Worm (Caenorhabditis elegans) whole organism, L4 larva: ENCODE measurements around the gene C05E7.3.

ENCODE experiments used
- R02D3.7 ChIP-seq: fragments of 150-350 bp; sonication (generic microtip); optimal IDR thresholded peaks from 3 replicates; lab custom pipeline; 2014; ENCODE audit warnings: missing biosample characterization, missing genetic modification characterization
- T20F7.1 ChIP-seq: fragments of 200-800 bp; sonication (Bioruptor generic); optimal IDR thresholded peaks from 2 replicates; lab custom pipeline; 2018; ENCODE audit warnings: mild to moderate bottlenecking, missing genetic modification characterization, missing compliant biosample characterization
- T26A8.4 ChIP-seq: fragments of 200-800 bp; sonication (Bioruptor generic); IDR thresholded peaks from 2 replicates; pipeline ENCODE4 v1.3.6; 2022; ENCODE audit warnings: missing genetic modification characterization, missing compliant biosample characterization
- Y48G9A.11 ChIP-seq: fragments of 200-800 bp; sonication (Bioruptor generic); IDR thresholded peaks from 2 replicates; pipeline ENCODE4 v1.3.6; 2022; ENCODE audit warnings: missing genetic modification reagents, missing genetic modification characterization, missing compliant biosample characterization
- Y5F2A.4 ChIP-seq: fragments of 200-800 bp; sonication (Bioruptor generic); optimal IDR thresholded peaks from 2 replicates; lab custom pipeline; 2018; ENCODE audit warnings: mild to moderate bottlenecking, missing genetic modification characterization, missing compliant biosample characterization
- Y75B8A.6 ChIP-seq: fragments of 200-800 bp; sonication (Bioruptor generic); IDR thresholded peaks from 2 replicates; pipeline ENCODE4 v1.3.6; 2022; ENCODE audit warnings: missing genetic modification reagents, missing genetic modification characterization, missing compliant biosample characterization
- aly-2 ChIP-seq: sonication (generic microtip); optimal IDR thresholded peaks from 2 replicates; lab custom pipeline; 2018; ENCODE audit warnings: missing biosample characterization, missing genetic modification characterization
- ama-1 ChIP-seq: fragments of 150-350 bp; optimal IDR thresholded peaks from 2 replicates; lab custom pipeline; 2014; ENCODE audit warnings: inconsistent platforms, mixed read lengths
- arid-1 ChIP-seq: fragments of 200-800 bp; sonication (Bioruptor generic); conservative IDR thresholded peaks from 2 replicates; pipeline ENCODE4 v1.3.6; 2022; ENCODE audit warnings: missing genetic modification reagents, missing genetic modification characterization, missing compliant biosample characterization
- ceh-20 ChIP-seq: fragments of 200-800 bp; sonication (Bioruptor generic); IDR thresholded peaks from 2 replicates; pipeline ENCODE4 v1.3.6; 2022; ENCODE audit warnings: missing genetic modification reagents, missing genetic modification characterization, missing compliant biosample characterization
- ceh-62 ChIP-seq: sonication (generic microtip); optimal IDR thresholded peaks from 2 replicates; lab custom pipeline; 2017; ENCODE audit warnings: missing biosample characterization, missing genetic modification characterization
- ceh-82 ChIP-seq: sonication (generic microtip); optimal IDR thresholded peaks from 2 replicates; lab custom pipeline; 2017; ENCODE audit warnings: missing biosample characterization, missing genetic modification characterization
- cey-2 ChIP-seq: sonication (generic microtip); optimal IDR thresholded peaks from 3 replicates; lab custom pipeline; 2017; ENCODE audit warnings: missing genetic modification characterization, mild to moderate bottlenecking, missing compliant biosample characterization, antibody characterized with exemption, borderline replicate concordance; ENCODE audit not compliant: insufficient read depth
- ctbp-1 ChIP-seq: fragments of 200-800 bp; sonication (Bioruptor generic); IDR thresholded peaks from 2 replicates; pipeline ENCODE4 v1.3.6; 2022; ENCODE audit warnings: missing genetic modification reagents, missing genetic modification characterization, missing compliant biosample characterization
- daf-16 ChIP-seq, 3 experiments: sonication (generic microtip); optimal IDR thresholded peaks; 2 replicates each; lab custom pipeline; 2016 to 2017; ENCODE audit warnings: missing genetic modification characterization in 3 of 3, missing genetic modification reagents in 3 of 3, mild to moderate bottlenecking in 2 of 3, missing compliant biosample characterization in 2 of 3, missing biosample characterization in 1 of 3, moderate library complexity in 1 of 3
- dmd-6 ChIP-seq: fragments of 200-800 bp; sonication (Bioruptor generic); IDR thresholded peaks from 2 replicates; pipeline ENCODE4 v1.3.6; 2022; ENCODE audit warnings: missing genetic modification reagents, missing genetic modification characterization, missing compliant biosample characterization
- dmd-8 ChIP-seq: fragments of 200-800 bp; sonication (Bioruptor generic); IDR thresholded peaks from 2 replicates; pipeline ENCODE4 v1.3.6; 2022; ENCODE audit warnings: missing genetic modification characterization, missing compliant biosample characterization
- dpl-1 ChIP-seq: fragments of 150-350 bp; optimal IDR thresholded peaks from 2 replicates; lab custom pipeline; 2014; ENCODE audit warnings: missing biosample characterization, missing genetic modification reagents, missing genetic modification characterization
- dve-1 ChIP-seq: sonication (generic microtip); optimal IDR thresholded peaks from 2 replicates; lab custom pipeline; 2017; ENCODE audit warnings: antibody characterized with exemption, mild to moderate bottlenecking, missing genetic modification characterization, missing compliant biosample characterization; ENCODE audit not compliant: insufficient read depth
- egl-43 ChIP-seq: fragments of 200-800 bp; sonication (Bioruptor generic); IDR thresholded peaks from 2 replicates; pipeline ENCODE4 v1.3.6; 2022; ENCODE audit warnings: missing genetic modification reagents, missing genetic modification characterization, missing compliant biosample characterization
- fkh-10 ChIP-seq: fragments of 150-350 bp; optimal IDR thresholded peaks from 2 replicates; lab custom pipeline; 2014; ENCODE audit warnings: missing biosample characterization, missing genetic modification reagents, missing genetic modification characterization
- fos-1 ChIP-seq: fragments of 150-350 bp; optimal IDR thresholded peaks from 2 replicates; lab custom pipeline; 2014; ENCODE audit warnings: missing biosample characterization, missing genetic modification characterization
- gei-8 ChIP-seq: fragments of 200-800 bp; sonication (Bioruptor generic); optimal IDR thresholded peaks from 2 replicates; lab custom pipeline; 2018; ENCODE audit warnings: mild to moderate bottlenecking, missing genetic modification characterization, missing compliant biosample characterization
- hlh-11 ChIP-seq: fragments of 200-800 bp; sonication (Bioruptor generic); optimal IDR thresholded peaks from 2 replicates; lab custom pipeline; 2018; ENCODE audit warnings: mild to moderate bottlenecking, missing genetic modification characterization, missing compliant biosample characterization
- hlh-30 ChIP-seq: sonication (generic microtip); optimal IDR thresholded peaks from 2 replicates; lab custom pipeline; 2017; ENCODE audit warnings: antibody characterized with exemption, mild to moderate bottlenecking, missing genetic modification characterization, missing compliant biosample characterization; ENCODE audit not compliant: insufficient read depth
- jun-1 ChIP-seq: fragments of 150-350 bp; optimal IDR thresholded peaks from 2 replicates; lab custom pipeline; 2014; ENCODE audit warnings: missing biosample characterization, missing genetic modification reagents, missing genetic modification characterization
- lim-7 ChIP-seq: fragments of 200-800 bp; sonication (Bioruptor generic); IDR thresholded peaks from 2 replicates; pipeline ENCODE4 v1.3.6; 2022; ENCODE audit warnings: missing genetic modification characterization, missing compliant biosample characterization
- lin-29 ChIP-seq: fragments of 200-800 bp; sonication (Bioruptor generic); IDR thresholded peaks from 2 replicates; pipeline ENCODE4 v1.3.6; 2022; ENCODE audit warnings: missing genetic modification reagents, missing genetic modification characterization, missing compliant biosample characterization
- lin-38 ChIP-seq: fragments of 200-800 bp; sonication (Bioruptor generic); IDR thresholded peaks from 2 replicates; pipeline ENCODE4 v1.3.6; 2022; ENCODE audit warnings: missing genetic modification reagents, missing genetic modification characterization, missing compliant biosample characterization
- lir-3 ChIP-seq: sonication (generic microtip); optimal IDR thresholded peaks from 2 replicates; lab custom pipeline; 2016; ENCODE audit warnings: mild to moderate bottlenecking, missing genetic modification characterization, missing compliant biosample characterization
- lsy-2 ChIP-seq, 2 experiments: fragments of 150-350 bp in 1 of 2; sonication (generic microtip) in 1 of 2; optimal IDR thresholded peaks; 2 replicates each; lab custom pipeline; 2014 to 2017; ENCODE audit warnings: missing biosample characterization in 2 of 2, missing genetic modification characterization in 2 of 2
- madf-5 ChIP-seq, 2 experiments: fragments of 200-800 bp; sonication (Bioruptor generic); IDR thresholded peaks; 2 replicates each; pipeline ENCODE4 v1.3.6; 2022; ENCODE audit warnings: missing compliant biosample characterization in 2 of 2, missing genetic modification characterization in 2 of 2
- mxl-3 ChIP-seq: fragments of 200-800 bp; sonication (Bioruptor generic); optimal IDR thresholded peaks from 2 replicates; lab custom pipeline; 2018; ENCODE audit warnings: mild to moderate bottlenecking, missing genetic modification characterization, missing compliant biosample characterization
- nhr-10 ChIP-seq: fragments of 150-350 bp; optimal IDR thresholded peaks from 2 replicates; lab custom pipeline; 2014; ENCODE audit warnings: missing biosample characterization, missing genetic modification characterization
- nhr-28 ChIP-seq: fragments of 150-350 bp; optimal IDR thresholded peaks from 2 replicates; lab custom pipeline; 2014; ENCODE audit warnings: missing biosample characterization, missing genetic modification characterization
- nhr-41 ChIP-seq: fragments of 200-800 bp; sonication (Bioruptor generic); IDR thresholded peaks from 2 replicates; pipeline ENCODE4 v1.3.6; 2022; ENCODE audit warnings: missing genetic modification reagents, missing genetic modification characterization, missing compliant biosample characterization
- nhr-48 ChIP-seq: sonication (generic microtip); optimal IDR thresholded peaks from 2 replicates; lab custom pipeline; 2016; ENCODE audit warnings: mild to moderate bottlenecking, missing genetic modification characterization, missing compliant biosample characterization
- pqm-1 ChIP-seq: sonication (generic microtip); optimal IDR thresholded peaks from 2 replicates; lab custom pipeline; 2017; ENCODE audit warnings: missing biosample characterization, missing genetic modification characterization
- sdz-12 ChIP-seq: fragments of 200-800 bp; sonication (Bioruptor generic); optimal IDR thresholded peaks from 2 replicates; lab custom pipeline; 2018; ENCODE audit warnings: mild to moderate bottlenecking, missing genetic modification characterization, missing compliant biosample characterization
- set-16 ChIP-seq: fragments of 200-800 bp; sonication (Bioruptor generic); IDR thresholded peaks from 2 replicates; pipeline ENCODE4 v1.3.6; 2022; ENCODE audit warnings: missing genetic modification reagents, missing genetic modification characterization, missing compliant biosample characterization
- snpc-4 ChIP-seq: fragments of 150-350 bp; optimal IDR thresholded peaks from 2 replicates; lab custom pipeline; 2014; ENCODE audit warnings: missing biosample characterization, missing genetic modification characterization
- spr-3 ChIP-seq: fragments of 200-800 bp; sonication (Bioruptor generic); optimal IDR thresholded peaks from 2 replicates; lab custom pipeline; 2018; ENCODE audit warnings: mild to moderate bottlenecking, missing genetic modification characterization, missing compliant biosample characterization
- tag-97 ChIP-seq: fragments of 200-800 bp; sonication (Bioruptor generic); IDR thresholded peaks from 2 replicates; pipeline ENCODE4 v1.3.6; 2022; ENCODE audit warnings: missing genetic modification characterization, missing compliant biosample characterization
- unc-39 ChIP-seq: sonication (generic microtip); optimal IDR thresholded peaks from 2 replicates; lab custom pipeline; 2017; ENCODE audit warnings: missing biosample characterization, missing genetic modification characterization
- unc-62 ChIP-seq, 3 experiments: fragments of 150-350 bp in 1 of 3; sonication (generic microtip); optimal IDR thresholded peaks in 2 of 3; peaks in 1 of 3; 1 replicate in 1 of 3; 2 replicates in 2 of 3; lab custom pipeline; 2014 to 2017; ENCODE audit warnings: missing biosample characterization in 3 of 3, missing genetic modification characterization in 3 of 3, missing genetic modification reagents in 3 of 3, missing genotype in 1 of 3
- zfp-2 ChIP-seq: sonication (generic microtip); optimal IDR thresholded peaks from 2 replicates; lab custom pipeline; 2016; ENCODE audit warnings: mild to moderate bottlenecking, missing genetic modification characterization, missing compliant biosample characterization
- zfp-3 ChIP-seq: fragments of 200-800 bp; sonication (Bioruptor generic); conservative IDR thresholded peaks from 2 replicates; pipeline ENCODE4 v1.3.6; 2022; ENCODE audit warnings: missing genetic modification reagents, missing genetic modification characterization, missing compliant biosample characterization
- zip-11 ChIP-seq: fragments of 200-800 bp; sonication (Bioruptor generic); IDR thresholded peaks from 2 replicates; pipeline ENCODE4 v1.3.6; 2022; ENCODE audit warnings: missing genetic modification characterization, missing compliant biosample characterization
- zip-2 ChIP-seq: fragments of 150-350 bp; optimal IDR thresholded peaks from 2 replicates; lab custom pipeline; 2014; ENCODE audit warnings: missing biosample characterization, missing genetic modification characterization
- ztf-11 ChIP-seq: fragments of 150-350 bp; optimal IDR thresholded peaks from 2 replicates; lab custom pipeline; 2014; ENCODE audit warnings: missing biosample characterization, missing genetic modification characterization

C05E7.3 gene

DNA sequence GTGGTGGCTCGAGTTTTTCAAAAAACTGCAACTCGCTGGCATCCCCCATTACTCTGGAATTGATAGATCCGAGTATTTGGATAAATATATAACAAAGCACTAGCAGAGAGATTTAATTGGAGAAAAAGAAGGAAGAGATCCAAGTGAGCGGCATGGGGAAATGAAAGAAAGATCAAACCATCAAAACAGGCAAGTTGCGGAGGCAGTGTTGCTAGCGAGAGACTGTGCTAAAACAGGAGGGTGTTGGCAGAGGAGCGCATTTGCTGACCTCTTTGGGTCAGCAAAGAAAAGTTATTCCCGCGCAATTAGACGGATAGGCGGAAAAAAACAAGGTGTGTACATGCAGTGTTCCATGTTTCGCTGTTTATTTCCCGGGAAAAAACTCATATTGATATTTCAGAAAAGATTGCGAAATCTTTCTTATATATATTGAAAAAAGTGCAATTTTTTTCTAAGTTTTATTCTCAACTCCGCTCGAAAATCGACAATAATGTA is 29.2 kb upstream of the C05E7.3 start, which contains the start of gene ppk-3 (continued):
- TF ChIP-seq jun-1 (tag; lab: Kevin White, UChicago) = no peak
- TF ChIP-seq set-16 (GFP tag; lab: Robert Waterston, UW) = no peak
- no peak for TF ChIP-seq snpc-4
- TF ChIP-seq ztf-11 (tag; lab: Kevin White, UChicago) = no peak
- no peak for TF ChIP-seq lir-3 (tag; lab: Kevin White, UChicago)
- peak in 1 of 2 experiments; percentile 79 for TF ChIP-seq unc-62 (GFP tag; optimal IDR thresholded peaks at IDR 0.05 in 1 of 2; lab: Kevin White, UChicago)
- TF ChIP-seq unc-62 (tag; optimal IDR thresholded peaks at IDR 0.05; lab: Kevin White, UChicago) = no peak
- no peak for TF ChIP-seq ceh-82
- TF ChIP-seq Y5F2A.4 = no peak
- TF ChIP-seq daf-16 (GFP tag; optimal IDR thresholded peaks at IDR 0.05; lab: Kevin White, UChicago) = peak in 1 of 2 experiments; percentile 60
- TF ChIP-seq daf-16 (tag; optimal IDR thresholded peaks at IDR 0.05; lab: Kevin White, UChicago) = peak; percentile 47
- peak; percentile 85 for TF ChIP-seq hlh-11 (tag; lab: Kevin White, UChicago)
- no peak; the same call in 1 of the 2 replicates for TF ChIP-seq ctbp-1 (GFP tag; lab: Robert Waterston, UW)
- TF ChIP-seq madf-5 (GFP tag; IDR thresholded peaks at IDR 0.05; lab: Robert Waterston, UW) = no peak
- TF ChIP-seq unc-39 (tag; lab: Kevin White, UChicago) = no peak
- TF ChIP-seq lsy-2 (tag; optimal IDR thresholded peaks at IDR 0.05; lab: Kevin White, UChicago) = peak; percentile 8 to 81
- peak; percentile 96 for TF ChIP-seq lin-38 (GFP tag; lab: Robert Waterston, UW)
- no peak for TF ChIP-seq pqm-1 (tag; lab: Kevin White, UChicago)
- TF ChIP-seq egl-43 (GFP tag; lab: Robert Waterston, UW) = no peak
- no peak for TF ChIP-seq Y75B8A.6 (GFP tag; lab: Robert Waterston, UW)
- no peak for TF ChIP-seq R02D3.7 (tag; lab: Kevin White, UChicago)
- TF ChIP-seq spr-3 (GFP tag; lab: Kevin White, UChicago) = no peak
- TF ChIP-seq dpl-1 (GFP tag; lab: Kevin White, UChicago) = peak; percentile 72
- no peak for TF ChIP-seq nhr-10
- no peak for TF ChIP-seq nhr-41 (GFP tag; lab: Robert Waterston, UW)
- TF ChIP-seq fos-1 = no peak
- TF ChIP-seq fkh-10 (GFP tag; lab: Kevin White, UChicago) = no peak
- peak; percentile 16 for TF ChIP-seq nhr-48 (tag; lab: Kevin White, UChicago)
- TF ChIP-seq ama-1 (lab: Kevin White, UChicago) = no peak
- no peak for TF ChIP-seq aly-2 (tag; lab: Kevin White, UChicago)
- TF ChIP-seq zfp-2 (tag; lab: Kevin White, UChicago) = no peak
- TF ChIP-seq mxl-3 = peak; percentile 72
- no peak for TF ChIP-seq cey-2 (tag; lab: Kevin White, UChicago)
- no peak for TF ChIP-seq lim-7
- no peak for TF ChIP-seq zip-11
- TF ChIP-seq ceh-20 (GFP tag; lab: Robert Waterston, UW) = peak; percentile 24; the same call in 1 of the 2 replicates
- TF ChIP-seq tag-97 (GFP tag; lab: Robert Waterston, UW) = no peak
- TF ChIP-seq T20F7.1 = no peak
- TF ChIP-seq dmd-6 (GFP tag; lab: Robert Waterston, UW) = peak; percentile 56
- peak; percentile 70 for TF ChIP-seq nhr-28 (tag; lab: Kevin White, UChicago)
- no peak for TF ChIP-seq dmd-8 (GFP tag; lab: Robert Waterston, UW)
- TF ChIP-seq lin-29 = 0 out of 2 replicates have a peak, but pooled peaks have one; percentile 21
- TF ChIP-seq T26A8.4 (GFP tag; lab: Robert Waterston, UW) = peak; percentile 58; the same call in 1 of the 2 replicates
- TF ChIP-seq dve-1 (tag; lab: Kevin White, UChicago) = peak; percentile 75
- no peak for TF ChIP-seq gei-8 (GFP tag; lab: Kevin White, UChicago)
- TF ChIP-seq zip-2 = no peak
- no peak for TF ChIP-seq ceh-62
- no peak for TF ChIP-seq Y48G9A.11 (GFP tag; lab: Robert Waterston, UW)
- TF ChIP-seq hlh-30 (tag; lab: Kevin White, UChicago) = peak; percentile 81
- no peak for TF ChIP-seq zfp-3 (GFP tag; lab: Robert Waterston, UW)
- TF ChIP-seq arid-1 (GFP tag; lab: Robert Waterston, UW) = 0 out of 2 replicates have a peak, but pooled peaks have one; percentile 30
- TF ChIP-seq sdz-12 (GFP tag; lab: Kevin White, UChicago) = no peak
